Worm (Caenorhabditis elegans) whole organism, L4/young adult: ENCODE results near the gene cht-2.

Source experiments
- W03F9.2 ChIP-seq: fragments of 150-350 bp; optimal IDR thresholded peaks from 2 replicates; lab custom pipeline; 2014; ENCODE audit warnings: missing biosample characterization, missing genetic modification characterization
- dao-5 ChIP-seq: sonication (generic microtip); optimal IDR thresholded peaks from 2 replicates; lab custom pipeline; 2016; ENCODE audit warnings: missing genotype, missing genetic modification characterization, moderate library complexity, missing compliant biosample characterization
- him-1 ChIP-seq: sonication (generic microtip); optimal IDR thresholded peaks from 2 replicates; lab custom pipeline; 2016; ENCODE audit warnings: missing genotype, missing genetic modification reagents, missing genetic modification characterization, missing compliant biosample characterization

DNA sequence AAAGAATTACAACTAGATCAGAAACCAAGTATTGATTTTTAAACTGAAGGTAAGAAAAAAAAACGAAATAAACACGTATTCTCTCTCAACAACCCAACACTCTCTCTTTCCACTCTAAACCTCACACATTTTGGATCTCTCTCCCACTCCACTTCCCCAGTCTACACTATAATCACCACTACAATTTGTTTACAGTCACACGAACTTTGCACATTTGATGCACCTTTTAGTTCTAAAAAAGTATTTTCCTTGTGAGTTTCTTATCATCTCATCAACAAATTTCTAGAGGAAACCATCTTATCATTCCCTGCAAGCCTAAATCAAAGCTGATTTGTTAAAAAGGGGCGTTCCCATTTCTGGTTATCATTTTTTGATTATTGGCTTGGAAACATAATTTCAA, 36.2 kb upstream of the cht-2 start:
- TF ChIP-seq W03F9.2 (tag; lab: Kevin White, UChicago) (no peak), him-1 (no peak), dao-5 (tag; lab: Kevin White, UChicago) (no peak)
